Fruit fly (Drosophila melanogaster): ENCODE data around the gene SecS.

SecS gene

dm6 chr3R:5610656-5611055 is 9.4 kb downstream of the SecS start:
- TF ChIP-seq Myc (optimal IDR thresholded peaks at IDR 0.05) (no peak), ttk (optimal IDR thresholded peaks at IDR 0.05) (no peak), h (optimal IDR thresholded peaks at IDR 0.05) (no peak), Sin3A (optimal IDR thresholded peaks at IDR 0.05) (no peak), psq (optimal IDR thresholded peaks at IDR 0.05) (no peak), insv (optimal IDR thresholded peaks at IDR 0.05) (no peak)

dm6 chr3R:5611167-5611566 is 9.9 kb downstream of the SecS start:
- no peak for TF ChIP-seq insv (optimal IDR thresholded peaks at IDR 0.05)

dm6 chr3R:5611733-5612132 is 10.5 kb downstream of the SecS start:
- TF ChIP-seq psq (optimal IDR thresholded peaks at IDR 0.05) (no peak), h (optimal IDR thresholded peaks at IDR 0.05) (no peak), Myc (optimal IDR thresholded peaks at IDR 0.05) (no peak), ttk (optimal IDR thresholded peaks at IDR 0.05) (no peak)

dm6 chr3R:5612372-5613113 is 11.3 kb downstream of the SecS start, which contains the start of gene Rga:
TSS of gene Rga (minus strand) at chr3R:5613112.
- no peak for TF ChIP-seq ttk (optimal IDR thresholded peaks at IDR 0.05)
- TF ChIP-seq Myc (optimal IDR thresholded peaks at IDR 0.05) = no peak
- TF ChIP-seq insv (optimal IDR thresholded peaks at IDR 0.05) = no peak
- no peak for TF ChIP-seq psq (optimal IDR thresholded peaks at IDR 0.05)
- no peak for TF ChIP-seq Sin3A (optimal IDR thresholded peaks at IDR 0.05)
- TF ChIP-seq h (optimal IDR thresholded peaks at IDR 0.05) = no peak

- TF ChIP-seq psq (optimal IDR thresholded peaks at IDR 0.05) = no peak
- no peak for TF ChIP-seq Sin3A (optimal IDR thresholded peaks at IDR 0.05)
- no peak for TF ChIP-seq h (optimal IDR thresholded peaks at IDR 0.05)
- TF ChIP-seq ttk (optimal IDR thresholded peaks at IDR 0.05) = no peak
- TF ChIP-seq Myc (optimal IDR thresholded peaks at IDR 0.05) = no peak
- TF ChIP-seq insv (optimal IDR thresholded peaks at IDR 0.05) = no peak
Measured at dm6 chr3R:5613114-5613443, 11.8 kb downstream of the SecS start, which contains the start of gene Atu. TSS of gene Atu (plus strand) at chr3R:5613358.

- TF ChIP-seq psq (optimal IDR thresholded peaks at IDR 0.05) (no peak), ttk (optimal IDR thresholded peaks at IDR 0.05) (no peak), Sin3A (optimal IDR thresholded peaks at IDR 0.05) (no peak), Myc (optimal IDR thresholded peaks at IDR 0.05) (no peak), h (optimal IDR thresholded peaks at IDR 0.05) (no peak), insv (optimal IDR thresholded peaks at IDR 0.05) (no peak)
Measured at dm6 chr3R:5615484-5615883, 14.3 kb downstream of the SecS start.

- TF ChIP-seq h (optimal IDR thresholded peaks at IDR 0.05) (no peak), ttk (optimal IDR thresholded peaks at IDR 0.05) (no peak), psq (optimal IDR thresholded peaks at IDR 0.05) (no peak), Myc (optimal IDR thresholded peaks at IDR 0.05) (no peak), insv (optimal IDR thresholded peaks at IDR 0.05) (no peak), Sin3A (optimal IDR thresholded peaks at IDR 0.05) (no peak)
Measured at dm6 chr3R:5617923-5618623, 16.8 kb downstream of the SecS start.

dm6 chr3R:5620387-5620956 is 19.2 kb downstream of the SecS start:
- TF ChIP-seq Myc (optimal IDR thresholded peaks at IDR 0.05) = no peak
- no peak for TF ChIP-seq insv (optimal IDR thresholded peaks at IDR 0.05)
- no peak for TF ChIP-seq ttk (optimal IDR thresholded peaks at IDR 0.05)
- no peak for TF ChIP-seq psq (optimal IDR thresholded peaks at IDR 0.05)
- TF ChIP-seq Sin3A (optimal IDR thresholded peaks at IDR 0.05) = no peak
- TF ChIP-seq h (optimal IDR thresholded peaks at IDR 0.05) = no peak

- TF ChIP-seq insv (optimal IDR thresholded peaks at IDR 0.05) = no peak
- no peak for TF ChIP-seq psq (optimal IDR thresholded peaks at IDR 0.05)
- no peak for TF ChIP-seq ttk (optimal IDR thresholded peaks at IDR 0.05)
- no peak for TF ChIP-seq Sin3A (optimal IDR thresholded peaks at IDR 0.05)
- no peak for TF ChIP-seq Myc (optimal IDR thresholded peaks at IDR 0.05)
- no peak for TF ChIP-seq h (optimal IDR thresholded peaks at IDR 0.05)
Measured at dm6 chr3R:5621714-5622405, 20.6 kb downstream of the SecS start.

dm6 chr3R:5622406-5622752 is 21.1 kb downstream of the SecS start:
- TF ChIP-seq Sin3A (optimal IDR thresholded peaks at IDR 0.05) (no peak), insv (optimal IDR thresholded peaks at IDR 0.05) (no peak), ttk (optimal IDR thresholded peaks at IDR 0.05) (no peak)

dm6 chr3R:5622985-5623630 is 21.9 kb downstream of the SecS start:
- TF ChIP-seq h (optimal IDR thresholded peaks at IDR 0.05) = no peak
- no peak for TF ChIP-seq Sin3A (optimal IDR thresholded peaks at IDR 0.05)
- TF ChIP-seq Myc (optimal IDR thresholded peaks at IDR 0.05) = no peak
- TF ChIP-seq insv (optimal IDR thresholded peaks at IDR 0.05) = no peak
- TF ChIP-seq psq (optimal IDR thresholded peaks at IDR 0.05) = no peak
- no peak for TF ChIP-seq ttk (optimal IDR thresholded peaks at IDR 0.05)
